Fruit fly (Drosophila melanogaster): ENCODE results near the gene Ndc1.

The Ndc1 gene

DNA sequence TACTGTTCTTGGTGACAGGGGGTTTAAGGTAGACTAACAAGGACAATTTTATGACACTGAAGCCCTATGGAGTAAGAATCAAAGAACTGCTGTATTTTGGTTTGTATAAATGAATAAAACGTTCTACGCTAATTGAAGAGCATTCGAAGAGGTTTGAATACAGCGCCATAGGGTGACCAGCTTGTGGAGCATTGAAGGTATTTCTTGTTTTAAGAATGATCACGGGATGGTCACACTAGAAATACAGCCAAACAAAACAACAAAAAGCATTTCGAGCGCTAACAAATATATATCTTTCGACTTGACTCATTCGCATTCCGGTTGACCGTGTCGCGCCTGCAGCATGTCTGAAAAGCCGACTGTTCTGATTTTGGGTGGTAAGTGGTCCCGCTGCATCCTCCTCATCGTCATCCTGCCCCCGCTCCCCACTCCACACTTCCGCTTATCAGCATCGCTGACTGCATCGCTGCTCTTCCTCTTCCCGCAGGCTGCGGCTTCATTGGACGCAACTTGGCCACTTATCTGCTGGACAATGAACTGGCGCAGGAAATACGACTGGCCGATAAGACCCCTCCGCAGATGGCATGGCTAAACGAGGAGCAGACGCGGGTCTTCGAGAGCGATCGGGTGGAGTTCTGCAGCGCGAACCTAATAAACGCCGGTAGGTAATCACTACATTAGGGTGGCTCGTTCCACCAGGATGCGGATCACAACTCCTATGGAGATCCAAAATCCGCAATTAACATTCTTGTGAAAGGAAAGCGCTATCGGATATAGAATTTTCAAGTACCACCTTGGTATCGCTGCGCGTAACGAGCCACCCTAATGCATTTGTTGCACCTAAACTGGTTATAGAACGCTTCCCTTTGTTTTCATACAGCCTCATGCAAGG lies 9.7 kb downstream of the Ndc1 start, which contains the start of gene CG5854 (continued):
- TF ChIP-seq bab2 (GFP tag; optimal IDR thresholded peaks at IDR 0.05) (peak; percentile 74), gcm (GFP tag; optimal IDR thresholded peaks at IDR 0.05) (peak; percentile 74), CG17802 (tag; optimal IDR thresholded peaks at IDR 0.05) (peak; percentile 55), CG17568 (GFP tag; optimal IDR thresholded peaks at IDR 0.05) (peak; percentile 95), Dp (GFP tag; optimal IDR thresholded peaks at IDR 0.05) (peak; percentile 95), CG11247 (GFP tag; IDR thresholded peaks at IDR 0.05) (peak; percentile 56; the same call in 1 of the 2 replicates), YL-1 (GFP tag; optimal IDR thresholded peaks at IDR 0.05) (peak; percentile 65), D19A (tag; optimal IDR thresholded peaks at IDR 0.05) (peak; percentile 51), CG3407 (GFP tag; optimal IDR thresholded peaks at IDR 0.05) (peak; percentile 74), eve (GFP tag; optimal IDR thresholded peaks at IDR 0.05) (no peak), crc (GFP tag; optimal IDR thresholded peaks at IDR 0.05) (peak; percentile 44), CG33213 (GFP tag; optimal IDR thresholded peaks at IDR 0.05) (peak; percentile 56), CG17385 (GFP tag; optimal IDR thresholded peaks at IDR 0.05) (peak; percentile 89), Awh (GFP tag; IDR thresholded peaks at IDR 0.05) (peak; percentile 92), Myb (GFP tag; optimal IDR thresholded peaks at IDR 0.05) (peak; percentile 33), zen (tag; optimal IDR thresholded peaks at IDR 0.05) (peak; percentile 11), cato (GFP tag; optimal IDR thresholded peaks at IDR 0.05; ENCODE audit: borderline replicate concordance) (peak; percentile 62), nerfin-1 (tag; optimal IDR thresholded peaks at IDR 0.05) (peak; percentile 51), Six4 (GFP tag; optimal IDR thresholded peaks at IDR 0.05) (peak; percentile 68), slou (GFP tag; optimal IDR thresholded peaks at IDR 0.05) (no peak), slbo (GFP tag; IDR thresholded peaks at IDR 0.05) (peak; percentile 65), CG4854 (GFP tag; optimal IDR thresholded peaks at IDR 0.05) (no peak), chinmo (GFP tag; IDR thresholded peaks at IDR 0.05; ENCODE audit: partially characterized antibody) (peak; percentile 83; the same call in 1 of the 4 replicates), Optix (GFP tag; IDR thresholded peaks at IDR 0.05) (peak; percentile 67; the same call in 2 of the 3 replicates), shn (GFP tag; optimal IDR thresholded peaks at IDR 0.05) (peak; percentile 38), fu2 (GFP tag; optimal IDR thresholded peaks at IDR 0.05) (peak; percentile 26), CG1602 (GFP tag; optimal IDR thresholded peaks at IDR 0.05) (peak; percentile 39), Lhr (GFP tag; optimal IDR thresholded peaks at IDR 0.05) (peak; percentile 55), Dbx (GFP tag; IDR thresholded peaks at IDR 0.05) (peak; percentile 38; the same call in 1 of the 3 replicates), CG15601 (tag; optimal IDR thresholded peaks at IDR 0.05) (peak; percentile 64), fd96Cb (tag; optimal IDR thresholded peaks at IDR 0.05) (peak; percentile 69), HmgD (GFP tag; optimal IDR thresholded peaks at IDR 0.05) (no peak), CG1603 (tag; optimal IDR thresholded peaks at IDR 0.05) (peak; percentile 92), Ravus (GFP tag; IDR thresholded peaks at IDR 0.05) (no peak; the same call in 1 of the 2 replicates), unpg (GFP tag; optimal IDR thresholded peaks at IDR 0.05) (peak; percentile 87), pb (GFP tag; optimal IDR thresholded peaks at IDR 0.05) (peak; percentile 68), dan (GFP tag; IDR thresholded peaks at IDR 0.05) (no peak), CG8478 (optimal IDR thresholded peaks at IDR 0.05) (no peak), Mad (GFP tag; optimal IDR thresholded peaks at IDR 0.05) (peak; percentile 68), jumu (GFP tag; optimal IDR thresholded peaks at IDR 0.05) (peak; percentile 5), disco-r (GFP tag; optimal IDR thresholded peaks at IDR 0.05) (peak; percentile 37), Pdp1 (GFP tag; optimal IDR thresholded peaks at IDR 0.05) (peak; percentile 58 to 71), CG12942 (GFP tag; optimal IDR thresholded peaks at IDR 0.05) (peak; percentile 50), CG16779 (GFP tag; IDR thresholded peaks at IDR 0.05) (no peak), scrt (GFP tag; optimal IDR thresholded peaks at IDR 0.05) (no peak), pnt (GFP tag; optimal IDR thresholded peaks at IDR 0.05) (peak; percentile 48), lab (GFP tag; optimal IDR thresholded peaks at IDR 0.05) (peak; percentile 89), seq (GFP tag; IDR thresholded peaks at IDR 0.05) (peak; percentile 47; the same call in 1 of the 2 replicates), CG14050 (GFP tag; IDR thresholded peaks at IDR 0.05) (peak; percentile 35; the same call in 1 of the 3 replicates)
